Fruit fly (Drosophila melanogaster) whole organism, embryonic: ENCODE results near the gene CG10470.
A peak's percentile ranks its signal among the peaks of the same experiment; 100 is the strongest.

Experiments
- CG10431 ChIP-seq: fragments of 200-800 bp; sonication (Bioruptor generic); optimal IDR thresholded peaks from 3 replicates; lab custom pipeline; 2018; ENCODE audit warnings: missing biosample characterization, mild to moderate bottlenecking, missing genetic modification characterization
- CG10979 ChIP-seq: fragments of 200-800 bp; sonication (Bioruptor generic); optimal IDR thresholded peaks from 2 replicates; lab custom pipeline; 2018; ENCODE audit warnings: missing biosample characterization, mild to moderate bottlenecking, missing genetic modification characterization, moderate library complexity
- CG12104 ChIP-seq: fragments of 200-800 bp; sonication (Bioruptor generic); optimal IDR thresholded peaks from 3 replicates; lab custom pipeline; 2016; ENCODE audit warnings: missing biosample characterization, missing genetic modification characterization
- CG13287 ChIP-seq: fragments of 200-800 bp; sonication (Bioruptor generic); IDR thresholded peaks from 2 replicates; pipeline ENCODE4 v1.3.6; 2022; ENCODE audit warnings: missing biosample characterization, missing genetic modification characterization; ENCODE audit not compliant: partially characterized antibody
- CG13775 ChIP-seq: fragments of 200-800 bp; sonication (Bioruptor generic); optimal IDR thresholded peaks from 3 replicates; lab custom pipeline; 2017; ENCODE audit warnings: missing biosample characterization, mild to moderate bottlenecking, missing genetic modification characterization
- CG13894 ChIP-seq: fragments of 200-800 bp; sonication (Bioruptor generic); optimal IDR thresholded peaks from 3 replicates; lab custom pipeline; 2018; ENCODE audit warnings: missing biosample characterization, mild to moderate bottlenecking, missing genetic modification characterization, moderate library complexity
- CG14860 ChIP-seq: fragments of 200-800 bp; sonication (Bioruptor generic); IDR thresholded peaks from 3 replicates; pipeline ENCODE4 v1.3.6; 2022; ENCODE audit warnings: missing biosample characterization, missing genetic modification characterization; ENCODE audit not compliant: partially characterized antibody
- CG15269 ChIP-seq: fragments of 200-800 bp; sonication (Bioruptor generic); optimal IDR thresholded peaks from 2 replicates; lab custom pipeline; 2018; ENCODE audit warnings: missing biosample characterization, mild to moderate bottlenecking, missing genetic modification characterization, moderate library complexity
- CG16813 ChIP-seq: fragments of 200-800 bp; sonication (Bioruptor generic); IDR thresholded peaks from 3 replicates; pipeline ENCODE4 v1.3.6; 2022; ENCODE audit warnings: missing biosample characterization, missing genetic modification characterization; ENCODE audit not compliant: partially characterized antibody
- CG16863 ChIP-seq: fragments of 200-800 bp; sonication (Bioruptor generic); optimal IDR thresholded peaks from 3 replicates; lab custom pipeline; 2016; ENCODE audit warnings: missing biosample characterization, missing genetic modification characterization
- CG18764 ChIP-seq: fragments of 200-800 bp; sonication (Bioruptor generic); optimal IDR thresholded peaks from 3 replicates; lab custom pipeline; 2016; ENCODE audit warnings: missing biosample characterization, missing genetic modification characterization
- CG2120 ChIP-seq: fragments of 200-800 bp; sonication (Bioruptor generic); optimal IDR thresholded peaks from 3 replicates; lab custom pipeline; 2016; ENCODE audit warnings: missing biosample characterization, missing genetic modification characterization
- CG2199 ChIP-seq: fragments of 200-800 bp; sonication (Bioruptor generic); IDR thresholded peaks from 3 replicates; pipeline ENCODE4 v1.3.6; 2022; ENCODE audit warnings: missing biosample characterization, missing genetic modification characterization
- CG2875 ChIP-seq: fragments of 200-800 bp; sonication (Bioruptor generic); optimal IDR thresholded peaks from 2 replicates; lab custom pipeline; 2017; ENCODE audit warnings: missing biosample characterization, mild to moderate bottlenecking, missing genetic modification characterization, missing genetic modification reagents
- CG32532 ChIP-seq: fragments of 200-800 bp; sonication (Bioruptor generic); IDR thresholded peaks from 2 replicates; pipeline ENCODE4 v1.3.6; 2022; ENCODE audit warnings: missing biosample characterization, missing genetic modification characterization
- CG33557 ChIP-seq: fragments of 200-800 bp; sonication (Bioruptor generic); optimal IDR thresholded peaks from 2 replicates; lab custom pipeline; 2019; ENCODE audit warnings: missing biosample characterization, mild to moderate bottlenecking, missing genetic modification characterization, moderate library complexity
- CG3407 ChIP-seq: fragments of 200-800 bp; sonication (Bioruptor generic); optimal IDR thresholded peaks from 2 replicates; lab custom pipeline; 2018; ENCODE audit warnings: missing biosample characterization, mild to moderate bottlenecking, missing genetic modification characterization
- CG4730 ChIP-seq: fragments of 200-800 bp; sonication (Bioruptor generic); IDR thresholded peaks from 2 replicates; pipeline ENCODE4 v1.3.6; 2022; ENCODE audit warnings: missing biosample characterization, missing genetic modification characterization
- CG4854 ChIP-seq: fragments of 200-800 bp; sonication (Bioruptor generic); optimal IDR thresholded peaks from 2 replicates; lab custom pipeline; 2016; ENCODE audit warnings: missing biosample characterization, missing genetic modification characterization, inconsistent platforms
- CG6654 ChIP-seq: fragments of 200-800 bp; sonication (Bioruptor generic); optimal IDR thresholded peaks from 2 replicates; lab custom pipeline; 2017; ENCODE audit warnings: missing biosample characterization, mild to moderate bottlenecking, missing genetic modification characterization
- CG7357 ChIP-seq: fragments of 200-800 bp; sonication (Bioruptor generic); IDR thresholded peaks from 3 replicates; pipeline ENCODE4 v1.3.6; 2022; ENCODE audit warnings: missing biosample characterization, missing genetic modification characterization
- CG7786 ChIP-seq: fragments of 200-800 bp; sonication (Bioruptor generic); optimal IDR thresholded peaks from 2 replicates; lab custom pipeline; 2016; ENCODE audit warnings: missing biosample characterization, missing genetic modification characterization
- Camta ChIP-seq: fragments of 200-800 bp; sonication (Bioruptor generic); optimal IDR thresholded peaks from 2 replicates; lab custom pipeline; 2016; ENCODE audit warnings: missing biosample characterization, missing genetic modification characterization
- Dad ChIP-seq: fragments of 200-800 bp; sonication (Bioruptor generic); optimal IDR thresholded peaks from 3 replicates; lab custom pipeline; 2016; ENCODE audit warnings: missing biosample characterization, missing genetic modification characterization
- Dfd ChIP-seq, 2 experiments: fragments of >200 bp; optimal IDR thresholded peaks; 2 replicates each; lab custom pipeline; 2017; ENCODE audit warnings: missing biosample characterization in 2 of 2, missing genetic modification characterization in 2 of 2
- E2f2 ChIP-seq: fragments of 200-800 bp; sonication (Bioruptor generic); IDR thresholded peaks from 2 replicates; pipeline ENCODE4 v1.3.6; 2022; ENCODE audit warnings: missing biosample characterization, missing genetic modification characterization
- Oaz ChIP-seq: fragments of 200-800 bp; sonication (Bioruptor generic); IDR thresholded peaks from 2 replicates; pipeline ENCODE4 v1.3.6; 2022; ENCODE audit warnings: missing biosample characterization, missing genetic modification characterization
- PHDP ChIP-seq: fragments of 200-800 bp; sonication (Bioruptor generic); optimal IDR thresholded peaks from 3 replicates; lab custom pipeline; 2018; ENCODE audit warnings: missing biosample characterization, mild to moderate bottlenecking, missing genetic modification characterization, moderate library complexity
- Poxn ChIP-seq: fragments of 200-800 bp; sonication (Bioruptor generic); IDR thresholded peaks from 2 replicates; pipeline ENCODE4 v1.3.6; 2022; ENCODE audit warnings: missing biosample characterization, missing genetic modification characterization
- Taf1 ChIP-seq: fragments of 200-800 bp; sonication (Bioruptor generic); IDR thresholded peaks from 2 replicates; pipeline ENCODE4 v1.3.6; 2022; ENCODE audit warnings: missing biosample characterization, missing genetic modification characterization
- bbx ChIP-seq: fragments of 200-800 bp; sonication (Bioruptor generic); IDR thresholded peaks from 2 replicates; pipeline ENCODE4 v1.3.6; 2022; ENCODE audit warnings: missing biosample characterization, missing genetic modification characterization; ENCODE audit not compliant: partially characterized antibody
- cas ChIP-seq: fragments of 200-800 bp; sonication (Bioruptor generic); IDR thresholded peaks from 2 replicates; pipeline ENCODE4 v1.3.6; 2022; ENCODE audit warnings: missing biosample characterization, missing genetic modification characterization
- crp ChIP-seq, 2 experiments: fragments of 200-800 bp; sonication (Bioruptor generic); optimal IDR thresholded peaks; 2 replicates in 1 of 2; 3 replicates in 1 of 2; lab custom pipeline; 2017; ENCODE audit warnings: missing biosample characterization in 2 of 2, missing genetic modification characterization in 2 of 2, mild to moderate bottlenecking in 1 of 2, moderate library complexity in 1 of 2
- dati ChIP-seq: fragments of 200-800 bp; sonication (Bioruptor generic); IDR thresholded peaks from 2 replicates; pipeline ENCODE4 v1.3.6; 2022; ENCODE audit warnings: missing biosample characterization, missing genetic modification characterization
- exex ChIP-seq: fragments of 200-800 bp; sonication (Bioruptor generic); optimal IDR thresholded peaks from 4 replicates; lab custom pipeline; 2018; ENCODE audit warnings: missing biosample characterization, mild to moderate bottlenecking, missing genetic modification characterization, moderate library complexity
- fd64A ChIP-seq: fragments of 200-800 bp; sonication (Bioruptor generic); optimal IDR thresholded peaks from 3 replicates; lab custom pipeline; 2018; ENCODE audit warnings: missing biosample characterization, mild to moderate bottlenecking, missing genetic modification characterization
- fru ChIP-seq: fragments of >200 bp; optimal IDR thresholded peaks from 2 replicates; lab custom pipeline; 2017
- jigr1 ChIP-seq: fragments of 200-800 bp; sonication (Bioruptor generic); IDR thresholded peaks from 3 replicates; pipeline ENCODE4 v1.3.6; 2022; ENCODE audit warnings: missing biosample characterization, missing genetic modification characterization
- maf-S ChIP-seq: fragments of 200-800 bp; sonication (Bioruptor generic); optimal IDR thresholded peaks from 2 replicates; lab custom pipeline; 2016; ENCODE audit warnings: missing biosample characterization, missing genetic modification characterization
- oc ChIP-seq: fragments of 200-800 bp; sonication (Bioruptor generic); optimal IDR thresholded peaks from 2 replicates; lab custom pipeline; 2018; ENCODE audit warnings: missing biosample characterization, mild to moderate bottlenecking, missing genetic modification characterization, moderate library complexity
- ranshi ChIP-seq: fragments of 200-800 bp; sonication (Bioruptor generic); IDR thresholded peaks from 2 replicates; pipeline ENCODE4 v1.3.6; 2022; ENCODE audit warnings: missing biosample characterization, missing genetic modification characterization
- slbo ChIP-seq: fragments of 200-800 bp; sonication (Bioruptor generic); IDR thresholded peaks from 2 replicates; pipeline ENCODE4 v1.3.6; 2022; ENCODE audit warnings: missing biosample characterization, missing genetic modification characterization
- slp2 ChIP-seq: fragments of 200-800 bp; sonication (Bioruptor generic); optimal IDR thresholded peaks from 2 replicates; lab custom pipeline; 2016; ENCODE audit warnings: missing biosample characterization, missing genetic modification characterization
- sr ChIP-seq: fragments of 200-800 bp; sonication (Bioruptor generic); IDR thresholded peaks from 3 replicates; pipeline ENCODE4 v1.3.6; 2022; ENCODE audit warnings: missing biosample characterization, missing genetic modification characterization
- ttk ChIP-seq: fragments of 200-800 bp; sonication (Bioruptor generic); IDR thresholded peaks from 2 replicates; pipeline ENCODE4 v2.1.2; 2022; ENCODE audit warnings: missing biosample characterization, missing genetic modification characterization
- vnd ChIP-seq: fragments of 200-800 bp; sonication (Bioruptor generic); IDR thresholded peaks from 3 replicates; pipeline ENCODE4 v1.3.6; 2022; ENCODE audit warnings: missing biosample characterization, missing genetic modification characterization; ENCODE audit not compliant: partially characterized antibody
- z ChIP-seq: fragments of 200-800 bp; sonication (Bioruptor generic); IDR thresholded peaks from 3 replicates; pipeline ENCODE4 v1.3.6; 2022; ENCODE audit warnings: missing biosample characterization, missing genetic modification characterization

The CG10470 gene

dm6 chr2L:19026491-19027197 is 22.2 kb upstream of the CG10470 start (continued):
- TF ChIP-seq CG16863 (GFP tag; lab: Kevin White, UChicago) (peak; percentile 6), Oaz (no peak), exex (peak; percentile 33), CG32532 (GFP tag; lab: Robert Waterston, UW) (no peak; the same call in 1 of the 2 replicates), slbo (GFP tag; lab: Robert Waterston, UW) (peak; percentile 52; the same call in 1 of the 2 replicates), CG7357 (peak; percentile 43; the same call in 1 of the 3 replicates), ranshi (GFP tag; lab: Robert Waterston, UW) (peak; percentile 38; the same call in 1 of the 2 replicates), Camta (no peak), CG15269 (tag; lab: Kevin White, UChicago) (peak; percentile 65), CG2120 (GFP tag; lab: Kevin White, UChicago) (peak; percentile 73), crp (GFP tag; optimal IDR thresholded peaks at IDR 0.05; lab: Kevin White, UChicago) (no peak), oc (tag; lab: Kevin White, UChicago) (no peak), dati (GFP tag; lab: Robert Waterston, UW) (no peak), sr (no peak), CG13894 (tag; lab: Kevin White, UChicago) (peak; percentile 58), CG7786 (no peak), z (no peak), fd64A (no peak), CG10431 (GFP tag; lab: Kevin White, UChicago) (no peak), Taf1 (GFP tag; lab: Robert Waterston, UW) (no peak), CG13287 (GFP tag; lab: Robert Waterston, UW) (no peak), bbx (GFP tag; lab: Robert Waterston, UW) (no peak), CG10979 (tag; lab: Kevin White, UChicago) (peak; percentile 47), cas (no peak), E2f2 (GFP tag; lab: Robert Waterston, UW) (peak; percentile 35; the same call in 1 of the 2 replicates), fru (lab: Kevin White, UChicago) (no peak), CG4730 (GFP tag; lab: Robert Waterston, UW) (no peak), CG3407 (GFP tag; lab: Kevin White, UChicago) (no peak), CG14860 (GFP tag; lab: Robert Waterston, UW) (no peak), CG4854 (GFP tag; lab: Kevin White, UChicago) (no peak), maf-S (GFP tag; lab: Kevin White, UChicago) (no peak), PHDP (tag; lab: Kevin White, UChicago) (peak; percentile 66), vnd (GFP tag; lab: Robert Waterston, UW) (no peak), ttk (GFP tag; lab: Robert Waterston, UW) (no peak), Dad (GFP tag; lab: Kevin White, UChicago) (no peak), CG33557 (no peak), Poxn (no peak), CG12104 (no peak), CG6654 (GFP tag; lab: Kevin White, UChicago) (no peak), CG18764 (GFP tag; lab: Kevin White, UChicago) (no peak), CG2199 (GFP tag; lab: Robert Waterston, UW) (no peak), slp2 (GFP tag; lab: Kevin White, UChicago) (no peak), jigr1 (no peak), CG16813 (GFP tag; lab: Robert Waterston, UW) (no peak), CG13775 (peak; percentile 30), Dfd (GFP tag; optimal IDR thresholded peaks at IDR 0.05; lab: Kevin White, UChicago) (no peak), CG2875 (GFP tag; lab: Kevin White, UChicago) (peak; percentile 8)
